Fruit fly (Drosophila melanogaster) whole organism, adult: ENCODE measurements around the gene Lrrk.

Experiments
- CG11617 ChIP-seq: fragments of 200-800 bp; sonication (Bioruptor generic); optimal IDR thresholded peaks from 2 replicates; lab custom pipeline; 2017; ENCODE audit warnings: mild to moderate bottlenecking, missing biosample characterization, missing genetic modification reagents, missing genetic modification characterization
- CG12768 ChIP-seq: fragments of 200-800 bp; sonication (Bioruptor generic); optimal IDR thresholded peaks from 2 replicates; lab custom pipeline; 2017; ENCODE audit warnings: missing biosample characterization, missing genetic modification characterization, mild to moderate bottlenecking, moderate library complexity, missing genetic modification reagents
- CG14711 ChIP-seq: fragments of 200-800 bp; sonication (Bioruptor generic); optimal IDR thresholded peaks from 2 replicates; lab custom pipeline; 2018; ENCODE audit warnings: missing biosample characterization, mild to moderate bottlenecking, missing genetic modification characterization, moderate library complexity
- CG1620 ChIP-seq: fragments of 200-800 bp; sonication (Bioruptor generic); optimal IDR thresholded peaks from 2 replicates; lab custom pipeline; 2016; ENCODE audit warnings: missing biosample characterization, missing genetic modification characterization
- CG33017 ChIP-seq: fragments of 200-800 bp; sonication (Bioruptor generic); optimal IDR thresholded peaks from 2 replicates; lab custom pipeline; 2018; ENCODE audit warnings: missing biosample characterization, mild to moderate bottlenecking, missing genetic modification characterization, moderate library complexity
- CG5204 ChIP-seq: fragments of 200-800 bp; sonication (Bioruptor generic); optimal IDR thresholded peaks from 2 replicates; lab custom pipeline; 2016; ENCODE audit warnings: missing biosample characterization, missing genetic modification characterization
- CG7045 ChIP-seq: fragments of 200-800 bp; sonication (Bioruptor generic); optimal IDR thresholded peaks from 2 replicates; lab custom pipeline; 2017; ENCODE audit warnings: missing biosample characterization, mild to moderate bottlenecking, missing genetic modification characterization
- CG7101 ChIP-seq: fragments of 200-800 bp; sonication (Bioruptor generic); optimal IDR thresholded peaks from 2 replicates; lab custom pipeline; 2018; ENCODE audit warnings: missing biosample characterization, mild to moderate bottlenecking, missing genetic modification characterization, moderate library complexity
- Clk ChIP-seq: fragments of 200-800 bp; sonication (Bioruptor generic); optimal IDR thresholded peaks from 2 replicates; lab custom pipeline; 2017; ENCODE audit warnings: missing biosample characterization, missing genetic modification characterization
- Crg-1 ChIP-seq: fragments of 200-800 bp; sonication (Bioruptor generic); optimal IDR thresholded peaks from 2 replicates; lab custom pipeline; 2016; ENCODE audit warnings: missing biosample characterization, missing genetic modification characterization
- Hr96 ChIP-seq: fragments of 200-800 bp; sonication (Bioruptor generic); optimal IDR thresholded peaks from 2 replicates; lab custom pipeline; 2016; ENCODE audit warnings: missing biosample characterization, missing genetic modification characterization
- Mnt ChIP-seq: fragments of 200-800 bp; sonication (Bioruptor generic); optimal IDR thresholded peaks from 2 replicates; lab custom pipeline; 2016; ENCODE audit warnings: missing biosample characterization, mild to moderate bottlenecking, missing genetic modification characterization
- bab1 ChIP-seq: fragments of 200-800 bp; sonication (Bioruptor generic); optimal IDR thresholded peaks from 3 replicates; lab custom pipeline; 2019; ENCODE audit warnings: missing biosample characterization, mild to moderate bottlenecking, missing genetic modification characterization, moderate library complexity
- cic ChIP-seq: fragments of 200-800 bp; sonication (Bioruptor generic); optimal IDR thresholded peaks from 2 replicates; lab custom pipeline; 2017; ENCODE audit warnings: missing biosample characterization, mild to moderate bottlenecking, missing genetic modification characterization, moderate library complexity
- cnc ChIP-seq, 2 experiments: fragments of >200 bp; optimal IDR thresholded peaks; 2 replicates each; lab custom pipeline; 2017
- kay ChIP-seq: fragments of 200-800 bp; sonication (Bioruptor generic); peaks from one replicate; lab custom pipeline; 2016; ENCODE audit warnings: missing biosample characterization, missing genetic modification characterization, borderline replicate concordance
- ovo ChIP-seq: fragments of 200-800 bp; sonication (Bioruptor generic); optimal IDR thresholded peaks from 2 replicates; lab custom pipeline; 2016; ENCODE audit warnings: missing biosample characterization, missing genetic modification characterization
- pad ChIP-seq: fragments of 200-800 bp; sonication (Bioruptor generic); optimal IDR thresholded peaks from 3 replicates; lab custom pipeline; 2017; ENCODE audit warnings: missing biosample characterization, missing genetic modification characterization, mild to moderate bottlenecking, moderate library complexity, missing genetic modification reagents
- tj ChIP-seq: fragments of 200-800 bp; sonication (Bioruptor generic); optimal IDR thresholded peaks from 3 replicates; lab custom pipeline; 2017; ENCODE audit warnings: missing biosample characterization, mild to moderate bottlenecking, missing genetic modification characterization, moderate library complexity
- toe ChIP-seq: fragments of 200-800 bp; sonication (Bioruptor generic); optimal IDR thresholded peaks from 2 replicates; lab custom pipeline; 2016; ENCODE audit warnings: missing biosample characterization, missing genetic modification characterization

Lrrk gene

DNA sequence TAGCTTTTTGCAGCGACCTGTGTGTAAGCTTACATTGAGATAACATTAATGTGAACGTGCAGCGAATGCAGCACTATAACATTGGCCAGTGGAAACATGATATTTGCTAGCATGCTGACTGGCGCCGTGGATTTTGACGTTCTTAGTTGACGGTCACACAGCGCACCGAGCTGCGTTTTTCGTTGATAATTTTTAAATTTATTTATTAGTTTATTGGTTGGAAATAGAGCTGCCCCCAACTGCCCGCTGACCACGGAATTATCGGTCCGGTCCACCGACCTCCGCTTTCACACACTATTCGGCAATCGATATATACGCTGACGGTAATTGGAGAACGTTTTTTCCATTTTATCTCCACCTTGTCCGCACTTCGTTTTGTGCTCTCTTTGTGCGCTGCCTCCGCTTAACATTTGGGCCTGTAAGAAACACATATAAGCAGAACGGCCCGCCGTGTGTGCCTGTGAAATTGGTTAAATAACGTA is 13.4 kb upstream of the Lrrk start, which contains the start of gene H:
TSS of gene H (plus strand) at position 134 of the 482 bp plus-strand sequence.
- TF ChIP-seq Mnt (GFP tag; lab: Kevin White, UChicago) (peak; percentile 48), CG7045 (no peak), CG11617 (peak; percentile 52), tj (GFP tag; lab: Kevin White, UChicago) (peak; percentile 22)

DNA sequence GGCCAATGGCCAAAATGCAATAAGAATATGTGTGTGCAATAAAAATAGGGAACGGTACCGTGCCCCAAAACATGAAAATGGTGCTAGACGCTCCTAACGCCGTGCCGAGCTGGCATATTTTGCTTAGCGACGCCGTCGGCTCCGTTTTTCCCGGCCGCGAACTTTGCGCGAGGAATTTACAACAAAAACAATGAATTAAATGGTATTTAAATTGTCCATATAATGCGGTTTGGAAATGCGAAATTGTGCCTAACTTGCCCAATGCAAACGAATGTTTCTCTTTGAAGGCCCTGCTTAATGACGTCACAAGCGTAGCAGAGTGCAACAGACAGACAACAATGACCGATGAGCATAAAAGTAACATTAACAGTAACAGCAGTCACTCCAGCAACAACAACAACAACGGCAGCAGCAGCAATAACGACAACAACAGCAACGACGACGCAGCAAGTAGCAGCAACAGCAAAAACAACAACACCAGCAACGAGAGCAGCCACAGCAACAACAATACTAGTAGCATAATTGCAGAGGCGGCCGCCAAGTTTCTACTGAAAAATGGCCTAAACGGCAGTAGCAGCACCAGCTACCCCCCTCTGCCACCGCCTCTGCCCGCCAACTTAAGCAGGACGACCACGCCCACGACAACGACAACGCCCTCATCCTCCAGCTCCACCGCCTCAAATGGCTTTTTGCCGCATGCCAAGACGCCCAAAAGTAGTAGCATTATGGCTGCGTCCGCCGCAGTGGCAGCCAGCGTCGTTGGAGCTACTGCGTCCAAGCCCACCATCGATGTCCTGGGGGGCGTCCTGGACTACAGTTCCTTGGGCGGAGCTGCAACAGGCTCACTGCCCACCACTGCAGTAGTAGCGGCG is 12.7 kb upstream of the Lrrk start:
- TF ChIP-seq CG11617: no peak
- no peak for TF ChIP-seq toe (GFP tag; lab: Kevin White, UChicago)
- TF ChIP-seq CG5204 (GFP tag; lab: Kevin White, UChicago): no peak
- TF ChIP-seq cnc (optimal IDR thresholded peaks at IDR 0.05; lab: Kevin White, UChicago): no peak
- no peak for TF ChIP-seq cic (GFP tag; lab: Kevin White, UChicago)
- no peak for TF ChIP-seq Hr96 (GFP tag; lab: Kevin White, UChicago)
- TF ChIP-seq bab1 (GFP tag; lab: Kevin White, UChicago): no peak
- TF ChIP-seq Clk (GFP tag; lab: Kevin White, UChicago): no peak
- no peak for TF ChIP-seq CG7101 (tag; lab: Kevin White, UChicago)
- no peak for TF ChIP-seq tj (GFP tag; lab: Kevin White, UChicago)

DNA sequence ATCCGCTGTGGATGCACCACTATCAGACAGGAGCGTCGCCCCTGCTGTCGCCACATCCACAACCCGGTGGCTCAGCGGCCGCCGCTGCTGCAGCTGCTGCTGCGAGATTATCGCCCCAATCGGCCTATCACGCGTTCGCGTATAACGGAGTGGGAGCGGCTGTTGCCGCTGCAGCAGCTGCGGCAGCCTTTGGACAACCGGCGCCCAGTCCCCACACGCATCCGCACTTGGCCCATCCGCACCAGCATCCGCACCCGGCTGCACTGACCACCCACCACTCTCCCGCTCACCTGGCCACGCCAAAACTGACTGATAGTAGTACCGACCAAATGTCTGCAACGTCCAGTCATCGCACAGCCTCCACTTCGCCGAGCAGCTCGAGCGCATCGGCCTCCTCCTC is 9.2 kb upstream of the Lrrk start:
- TF ChIP-seq toe (GFP tag; lab: Kevin White, UChicago) (no peak), cnc (optimal IDR thresholded peaks at IDR 0.05; lab: Kevin White, UChicago) (no peak), Clk (GFP tag; lab: Kevin White, UChicago) (no peak), kay (GFP tag; lab: Kevin White, UChicago) (no peak), CG33017 (no peak), CG5204 (GFP tag; lab: Kevin White, UChicago) (no peak), tj (GFP tag; lab: Kevin White, UChicago) (no peak), CG7045 (no peak), CG7101 (tag; lab: Kevin White, UChicago) (no peak), CG1620 (no peak), CG14711 (tag; lab: Kevin White, UChicago) (no peak), CG12768 (GFP tag; lab: Kevin White, UChicago) (no peak), Mnt (GFP tag; lab: Kevin White, UChicago) (no peak), Hr96 (GFP tag; lab: Kevin White, UChicago) (no peak), bab1 (GFP tag; lab: Kevin White, UChicago) (no peak), CG11617 (no peak), pad (GFP tag; lab: Kevin White, UChicago) (no peak)

DNA sequence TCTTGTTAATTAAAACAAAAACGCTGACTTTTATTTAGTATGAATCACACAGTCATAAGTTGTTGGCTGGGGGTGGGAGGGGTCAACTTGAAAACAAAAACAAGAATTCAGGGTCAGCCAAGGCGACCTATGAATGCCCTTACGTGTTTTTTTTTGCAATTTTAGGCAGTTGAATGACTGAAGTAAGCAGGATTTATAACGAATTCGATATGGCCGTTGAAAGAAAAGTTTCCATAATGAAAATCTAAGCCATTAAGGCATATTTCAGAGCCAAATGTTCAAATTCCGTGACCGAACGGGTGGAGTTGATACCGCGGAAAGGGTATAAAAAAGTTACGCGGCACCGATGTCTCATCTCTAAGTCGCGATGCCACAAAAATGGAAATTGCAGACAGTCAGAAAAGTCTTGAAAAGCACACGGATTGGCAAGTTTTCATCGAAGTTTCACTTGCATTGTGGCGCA is 1.3 kb upstream of the Lrrk start:
- TF ChIP-seq CG7045: peak; percentile 52
- peak; percentile 74 for TF ChIP-seq CG1620
- TF ChIP-seq CG5204 (GFP tag; lab: Kevin White, UChicago): no peak
- peak; percentile 99 for TF ChIP-seq kay (GFP tag; lab: Kevin White, UChicago)
- TF ChIP-seq pad (GFP tag; lab: Kevin White, UChicago): peak; percentile 31
- peak; percentile 77 for TF ChIP-seq CG33017
- TF ChIP-seq ovo (GFP tag; lab: Kevin White, UChicago): no peak
- TF ChIP-seq CG14711 (tag; lab: Kevin White, UChicago): no peak
- TF ChIP-seq CG11617: peak; percentile 73
- TF ChIP-seq tj (GFP tag; lab: Kevin White, UChicago): peak; percentile 75
- peak; percentile 81 for TF ChIP-seq CG12768 (GFP tag; lab: Kevin White, UChicago)
- peak; percentile 72 for TF ChIP-seq bab1 (GFP tag; lab: Kevin White, UChicago)
- TF ChIP-seq cic (GFP tag; lab: Kevin White, UChicago): peak; percentile 30
- peak; percentile 68 for TF ChIP-seq CG7101 (tag; lab: Kevin White, UChicago)
- TF ChIP-seq Clk (GFP tag; lab: Kevin White, UChicago): no peak
- TF ChIP-seq Hr96 (GFP tag; lab: Kevin White, UChicago): no peak
- TF ChIP-seq Mnt (GFP tag; lab: Kevin White, UChicago): peak; percentile 59

dm6 chr3R:20635735-20636134 is 455 bp downstream of the Lrrk start:
- TF ChIP-seq CG12768 (GFP tag; lab: Kevin White, UChicago) (no peak), Mnt (GFP tag; lab: Kevin White, UChicago) (no peak), kay (GFP tag; lab: Kevin White, UChicago) (no peak), CG1620 (no peak), Hr96 (GFP tag; lab: Kevin White, UChicago) (no peak), Clk (GFP tag; lab: Kevin White, UChicago) (no peak), toe (GFP tag; lab: Kevin White, UChicago) (no peak), CG11617 (no peak), Crg-1 (GFP tag; lab: Kevin White, UChicago) (no peak), cnc (optimal IDR thresholded peaks at IDR 0.05; lab: Kevin White, UChicago) (no peak), CG33017 (no peak)

DNA sequence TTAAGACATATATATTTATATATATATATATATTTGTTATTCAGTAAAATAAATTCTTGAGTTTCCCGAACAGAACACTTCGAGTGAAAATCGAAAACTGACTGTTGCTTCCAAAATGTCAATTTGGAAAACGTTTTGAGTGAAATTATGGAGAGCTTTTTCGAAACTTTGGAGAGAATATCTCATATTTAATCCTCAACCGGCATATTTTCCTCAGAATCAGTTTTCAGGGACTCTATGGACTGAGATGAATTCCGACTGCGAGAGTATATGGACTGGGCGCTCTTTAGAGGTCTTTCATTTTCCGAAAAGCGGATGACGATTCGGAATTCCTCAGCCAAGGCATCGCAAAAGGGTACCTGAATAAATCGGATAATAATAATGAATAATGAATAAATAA is 13.3 kb downstream of the Lrrk start, which contains the start of gene GluRIIE:
TSS of gene GluRIIE (minus strand) at position 101 of the 400 bp plus-strand sequence.
- no peak for TF ChIP-seq CG12768 (GFP tag; lab: Kevin White, UChicago)
- no peak for TF ChIP-seq CG5204 (GFP tag; lab: Kevin White, UChicago)
- TF ChIP-seq CG7101 (tag; lab: Kevin White, UChicago): no peak
- no peak for TF ChIP-seq ovo (GFP tag; lab: Kevin White, UChicago)
- no peak for TF ChIP-seq Clk (GFP tag; lab: Kevin White, UChicago)
- no peak for TF ChIP-seq pad (GFP tag; lab: Kevin White, UChicago)
- TF ChIP-seq tj (GFP tag; lab: Kevin White, UChicago): no peak
- no peak for TF ChIP-seq kay (GFP tag; lab: Kevin White, UChicago)
